Fruit fly (Drosophila melanogaster) whole organism, pupa: ENCODE data around the gene p130CAS.

Source experiments
- CG10348 ChIP-seq: fragments of 200-800 bp; sonication (Bioruptor generic); IDR thresholded peaks from 2 replicates; pipeline ENCODE4 v1.3.6; 2022; ENCODE audit warnings: missing biosample characterization, missing genetic modification characterization
- CG14655 ChIP-seq: fragments of 200-800 bp; sonication (Bioruptor generic); optimal IDR thresholded peaks from 3 replicates; lab custom pipeline; 2017; ENCODE audit warnings: mild to moderate bottlenecking, missing biosample characterization, missing genetic modification reagents, missing genetic modification characterization
- CG17806 ChIP-seq: fragments of 200-800 bp; sonication (Bioruptor generic); optimal IDR thresholded peaks from 2 replicates; lab custom pipeline; 2018; ENCODE audit warnings: missing biosample characterization, mild to moderate bottlenecking, missing genetic modification characterization, moderate library complexity
- CG32121 ChIP-seq: fragments of 200-800 bp; sonication (Bioruptor generic); IDR thresholded peaks from 2 replicates; pipeline ENCODE4 v1.3.6; 2022; ENCODE audit warnings: missing biosample characterization, missing genetic modification characterization
- CG34367 ChIP-seq: fragments of 200-800 bp; sonication (Bioruptor generic); optimal IDR thresholded peaks from 2 replicates; lab custom pipeline; 2018; ENCODE audit warnings: missing biosample characterization, mild to moderate bottlenecking, missing genetic modification characterization
- CG8159 ChIP-seq: fragments of 200-800 bp; sonication (Bioruptor generic); optimal IDR thresholded peaks from 3 replicates; lab custom pipeline; 2018; ENCODE audit warnings: missing biosample characterization, mild to moderate bottlenecking, missing genetic modification characterization, moderate library complexity
- CG8301 ChIP-seq: fragments of 200-800 bp; sonication (Bioruptor generic); optimal IDR thresholded peaks from 2 replicates; lab custom pipeline; 2018; ENCODE audit warnings: missing biosample characterization, mild to moderate bottlenecking, missing genetic modification characterization
- D1 ChIP-seq: fragments of 200-800 bp; sonication (Bioruptor generic); optimal IDR thresholded peaks from 2 replicates; lab custom pipeline; 2018; ENCODE audit warnings: missing biosample characterization, mild to moderate bottlenecking, missing genetic modification characterization, moderate library complexity
- EcR ChIP-seq: fragments of 200-800 bp; sonication (Bioruptor generic); optimal IDR thresholded peaks from 3 replicates; lab custom pipeline; 2019; ENCODE audit warnings: missing biosample characterization, missing genetic modification characterization, mild to moderate bottlenecking, moderate library complexity, missing genetic modification reagents
- Ets98B ChIP-seq: fragments of 200-800 bp; sonication (Bioruptor generic); IDR thresholded peaks from 2 replicates; pipeline ENCODE4 v1.3.6; 2022; ENCODE audit warnings: missing biosample characterization, missing genetic modification characterization
- Pif1B ChIP-seq: fragments of 200-800 bp; sonication (Bioruptor generic); optimal IDR thresholded peaks from 3 replicates; lab custom pipeline; 2016; ENCODE audit warnings: missing biosample characterization, missing genetic modification characterization
- gl ChIP-seq: fragments of 200-800 bp; sonication (Bioruptor generic); optimal IDR thresholded peaks from 2 replicates; lab custom pipeline; 2018; ENCODE audit warnings: missing biosample characterization, mild to moderate bottlenecking, missing genetic modification characterization

DNA sequence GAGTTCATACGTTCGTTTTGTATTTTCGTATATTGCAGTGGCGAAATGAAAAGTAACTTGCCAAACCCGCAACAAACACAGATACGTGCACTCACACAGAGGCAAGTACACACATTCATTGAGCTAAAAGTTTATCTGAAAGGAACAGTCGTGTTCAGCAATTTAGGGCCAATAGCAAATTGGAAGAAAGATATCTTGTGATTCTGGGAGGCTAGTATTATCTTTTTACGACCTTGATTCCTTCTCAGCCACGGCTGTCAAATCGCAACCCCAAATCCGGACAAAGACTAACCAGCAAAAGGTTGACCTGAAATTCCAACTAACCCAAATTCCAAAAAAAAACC is 14.1 kb downstream of the p130CAS start:
- no peak for TF ChIP-seq EcR (GFP tag; lab: Kevin White, UChicago)
- no peak for TF ChIP-seq Pif1B (GFP tag; lab: Kevin White, UChicago)
- TF ChIP-seq CG32121, result no peak
- no peak for TF ChIP-seq Ets98B (GFP tag; lab: Robert Waterston, UW)
- TF ChIP-seq CG34367 (tag; lab: Kevin White, UChicago), result no peak
- TF ChIP-seq D1 (tag; lab: Kevin White, UChicago), result no peak
- TF ChIP-seq CG14655, result no peak
- no peak for TF ChIP-seq CG8159
- no peak for TF ChIP-seq CG8301 (tag; lab: Kevin White, UChicago)
- TF ChIP-seq CG10348, result no peak
- no peak for TF ChIP-seq gl (tag; lab: Kevin White, UChicago)
- no peak for TF ChIP-seq CG17806
